Worm (Caenorhabditis elegans) whole organism, L4 larva: ENCODE measurements around the gene cyp-32A1.

Experiments
- F49E8.2 ChIP-seq: sonication (generic microtip); optimal IDR thresholded peaks from 2 replicates; lab custom pipeline; 2016; ENCODE audit warnings: missing compliant biosample characterization, mild to moderate bottlenecking, missing genetic modification characterization, borderline replicate concordance
- ces-1 ChIP-seq: fragments of 150-350 bp; sonication (generic microtip); optimal IDR thresholded peaks from 4 replicates; lab custom pipeline; 2014; ENCODE audit warnings: missing biosample characterization, missing genetic modification reagents, missing genetic modification characterization
- fkh-10 ChIP-seq: fragments of 150-350 bp; optimal IDR thresholded peaks from 2 replicates; lab custom pipeline; 2014; ENCODE audit warnings: missing biosample characterization, missing genetic modification reagents, missing genetic modification characterization
- lin-15B ChIP-seq: fragments of 150-350 bp; sonication (generic microtip); optimal IDR thresholded peaks from 3 replicates; lab custom pipeline; 2014; ENCODE audit warnings: missing biosample characterization, missing genetic modification characterization
- lin-29 ChIP-seq: fragments of 200-800 bp; sonication (Bioruptor generic); IDR thresholded peaks from 2 replicates; pipeline ENCODE4 v1.3.6; 2022; ENCODE audit warnings: missing genetic modification reagents, missing genetic modification characterization, missing compliant biosample characterization
- mdl-1 ChIP-seq, 2 experiments: fragments of 150-350 bp in 1 of 2; sonication (generic microtip) in 1 of 2; optimal IDR thresholded peaks; 2 replicates each; lab custom pipeline; 2014 to 2017; ENCODE audit warnings: missing biosample characterization in 2 of 2, missing genetic modification characterization in 2 of 2
- nhr-237 ChIP-seq: sonication (generic microtip); optimal IDR thresholded peaks from 2 replicates; lab custom pipeline; 2017; ENCODE audit warnings: missing biosample characterization, missing genetic modification characterization
- nhr-28 ChIP-seq: fragments of 150-350 bp; optimal IDR thresholded peaks from 2 replicates; lab custom pipeline; 2014; ENCODE audit warnings: missing biosample characterization, missing genetic modification characterization
- pha-4 ChIP-seq, 2 experiments: fragments of 150-350 bp in 1 of 2; fragments of 200-800 bp in 1 of 2; sonication (Bioruptor generic) in 1 of 2; IDR thresholded peaks in 1 of 2; optimal IDR thresholded peaks in 1 of 2; 2 replicates each; pipeline versions ENCODE4 v1.3.6 to Lab custom; 2014 to 2022; ENCODE audit warnings: missing genetic modification characterization in 2 of 2, missing genetic modification reagents in 2 of 2, missing biosample characterization in 1 of 2, missing compliant biosample characterization in 1 of 2
- skn-1 ChIP-seq: fragments of 150-350 bp; optimal IDR thresholded peaks from 2 replicates; lab custom pipeline; 2014; ENCODE audit warnings: missing biosample characterization, missing genetic modification characterization
- tag-97 ChIP-seq: fragments of 200-800 bp; sonication (Bioruptor generic); IDR thresholded peaks from 2 replicates; pipeline ENCODE4 v1.3.6; 2022; ENCODE audit warnings: missing genetic modification characterization, missing compliant biosample characterization
- zag-1 ChIP-seq: fragments of 150-350 bp; optimal IDR thresholded peaks from 2 replicates; lab custom pipeline; 2014; ENCODE audit warnings: missing biosample characterization, missing genetic modification characterization

ce11 chrV:7778999-7779398, 2.6 kb upstream of the cyp-32A1 start:
- TF ChIP-seq skn-1 (tag; lab: Kevin White, UChicago) (no peak), zag-1 (no peak), lin-15B (tag; lab: Kevin White, UChicago) (no peak), nhr-237 (tag; lab: Kevin White, UChicago) (no peak), tag-97 (GFP tag; lab: Robert Waterston, UW) (no peak), F49E8.2 (tag; lab: Kevin White, UChicago) (peak; percentile 39), mdl-1 (tag; optimal IDR thresholded peaks at IDR 0.05; lab: Kevin White, UChicago) (no peak), ces-1 (no peak), lin-29 (GFP tag; lab: Robert Waterston, UW) (no peak), pha-4 (GFP tag; IDR thresholded peaks at IDR 0.05; lab: Robert Waterston, UW) (0 out of 2 replicates have a peak, but pooled peaks have one; percentile 12), pha-4 (tag; optimal IDR thresholded peaks at IDR 0.05; lab: Kevin White, UChicago) (no peak), fkh-10 (GFP tag; lab: Kevin White, UChicago) (no peak), nhr-28 (tag; lab: Kevin White, UChicago) (peak; percentile 37)
